Worm (Caenorhabditis elegans) whole organism, L4 larva: Measurements from ENCODE around the gene ttr-36.
A peak's percentile ranks its signal among the peaks of the same experiment; 100 is the strongest.

ENCODE experiments used
- R02D3.7 ChIP-seq: fragments of 150-350 bp; sonication (generic microtip); optimal IDR thresholded peaks from 3 replicates; lab custom pipeline; 2014; ENCODE audit warnings: missing biosample characterization, missing genetic modification characterization
- arid-1 ChIP-seq: fragments of 200-800 bp; sonication (Bioruptor generic); conservative IDR thresholded peaks from 2 replicates; pipeline ENCODE4 v1.3.6; 2022; ENCODE audit warnings: missing genetic modification reagents, missing genetic modification characterization, missing compliant biosample characterization
- ceh-44 ChIP-seq: fragments of 200-800 bp; sonication (Bioruptor generic); IDR thresholded peaks from 2 replicates; pipeline ENCODE4 v1.3.6; 2022; ENCODE audit warnings: missing genetic modification reagents, missing genetic modification characterization, missing compliant biosample characterization
- ceh-62 ChIP-seq: sonication (generic microtip); optimal IDR thresholded peaks from 2 replicates; lab custom pipeline; 2017; ENCODE audit warnings: missing biosample characterization, missing genetic modification characterization
- ces-1 ChIP-seq: fragments of 150-350 bp; sonication (generic microtip); optimal IDR thresholded peaks from 4 replicates; lab custom pipeline; 2014; ENCODE audit warnings: missing biosample characterization, missing genetic modification reagents, missing genetic modification characterization
- daf-16 ChIP-seq, 3 experiments: sonication (generic microtip); optimal IDR thresholded peaks; 2 replicates each; lab custom pipeline; 2016 to 2017; ENCODE audit warnings: missing genetic modification characterization in 3 of 3, missing genetic modification reagents in 3 of 3, mild to moderate bottlenecking in 2 of 3, missing compliant biosample characterization in 2 of 3, missing biosample characterization in 1 of 3, moderate library complexity in 1 of 3
- dmd-6 ChIP-seq: fragments of 200-800 bp; sonication (Bioruptor generic); IDR thresholded peaks from 2 replicates; pipeline ENCODE4 v1.3.6; 2022; ENCODE audit warnings: missing genetic modification reagents, missing genetic modification characterization, missing compliant biosample characterization
- dmd-8 ChIP-seq: fragments of 200-800 bp; sonication (Bioruptor generic); IDR thresholded peaks from 2 replicates; pipeline ENCODE4 v1.3.6; 2022; ENCODE audit warnings: missing genetic modification characterization, missing compliant biosample characterization
- dpl-1 ChIP-seq: fragments of 150-350 bp; optimal IDR thresholded peaks from 2 replicates; lab custom pipeline; 2014; ENCODE audit warnings: missing biosample characterization, missing genetic modification reagents, missing genetic modification characterization
- dve-1 ChIP-seq: sonication (generic microtip); optimal IDR thresholded peaks from 2 replicates; lab custom pipeline; 2017; ENCODE audit warnings: antibody characterized with exemption, mild to moderate bottlenecking, missing genetic modification characterization, missing compliant biosample characterization; ENCODE audit not compliant: insufficient read depth
- egl-43 ChIP-seq: fragments of 200-800 bp; sonication (Bioruptor generic); IDR thresholded peaks from 2 replicates; pipeline ENCODE4 v1.3.6; 2022; ENCODE audit warnings: missing genetic modification reagents, missing genetic modification characterization, missing compliant biosample characterization
- fos-1 ChIP-seq: fragments of 150-350 bp; optimal IDR thresholded peaks from 2 replicates; lab custom pipeline; 2014; ENCODE audit warnings: missing biosample characterization, missing genetic modification characterization
- hlh-11 ChIP-seq: fragments of 200-800 bp; sonication (Bioruptor generic); optimal IDR thresholded peaks from 2 replicates; lab custom pipeline; 2018; ENCODE audit warnings: mild to moderate bottlenecking, missing genetic modification characterization, missing compliant biosample characterization
- hlh-30 ChIP-seq: sonication (generic microtip); optimal IDR thresholded peaks from 2 replicates; lab custom pipeline; 2017; ENCODE audit warnings: antibody characterized with exemption, mild to moderate bottlenecking, missing genetic modification characterization, missing compliant biosample characterization; ENCODE audit not compliant: insufficient read depth
- jun-1 ChIP-seq: fragments of 150-350 bp; optimal IDR thresholded peaks from 2 replicates; lab custom pipeline; 2014; ENCODE audit warnings: missing biosample characterization, missing genetic modification reagents, missing genetic modification characterization
- lin-13 ChIP-seq: fragments of 150-350 bp; optimal IDR thresholded peaks from 2 replicates; lab custom pipeline; 2014; ENCODE audit warnings: missing biosample characterization, missing genetic modification reagents, missing genetic modification characterization
- lsy-2 ChIP-seq, 2 experiments: fragments of 150-350 bp in 1 of 2; sonication (generic microtip) in 1 of 2; optimal IDR thresholded peaks; 2 replicates each; lab custom pipeline; 2014 to 2017; ENCODE audit warnings: missing biosample characterization in 2 of 2, missing genetic modification characterization in 2 of 2
- madf-5 ChIP-seq, 2 experiments: fragments of 200-800 bp; sonication (Bioruptor generic); IDR thresholded peaks; 2 replicates each; pipeline ENCODE4 v1.3.6; 2022; ENCODE audit warnings: missing compliant biosample characterization in 2 of 2, missing genetic modification characterization in 2 of 2
- madf-9 ChIP-seq: fragments of 200-800 bp; sonication (Bioruptor generic); conservative IDR thresholded peaks from 2 replicates; pipeline ENCODE4 v1.3.6; 2022; ENCODE audit warnings: missing genetic modification reagents, missing genetic modification characterization, missing compliant biosample characterization
- mdt-29 ChIP-seq: fragments of 200-800 bp; sonication (Bioruptor generic); IDR thresholded peaks from 2 replicates; pipeline ENCODE4 v1.3.6; 2022; ENCODE audit warnings: missing genetic modification reagents, missing genetic modification characterization, missing compliant biosample characterization
- mxl-2 ChIP-seq: fragments of 200-800 bp; sonication (Bioruptor generic); conservative IDR thresholded peaks from 2 replicates; pipeline ENCODE4 v1.3.6; 2022; ENCODE audit warnings: missing genetic modification reagents, missing genetic modification characterization, missing compliant biosample characterization
- mxl-3 ChIP-seq: fragments of 200-800 bp; sonication (Bioruptor generic); optimal IDR thresholded peaks from 2 replicates; lab custom pipeline; 2018; ENCODE audit warnings: mild to moderate bottlenecking, missing genetic modification characterization, missing compliant biosample characterization
- nhr-102 ChIP-seq: sonication (generic microtip); optimal IDR thresholded peaks from 2 replicates; lab custom pipeline; 2016; ENCODE audit warnings: mild to moderate bottlenecking, missing genetic modification characterization, moderate library complexity, missing compliant biosample characterization
- nhr-11 ChIP-seq: fragments of 150-350 bp; optimal IDR thresholded peaks from 2 replicates; lab custom pipeline; 2014; ENCODE audit warnings: missing biosample characterization, missing genetic modification characterization
- nhr-237 ChIP-seq: sonication (generic microtip); optimal IDR thresholded peaks from 2 replicates; lab custom pipeline; 2017; ENCODE audit warnings: missing biosample characterization, missing genetic modification characterization
- nhr-28 ChIP-seq: fragments of 150-350 bp; optimal IDR thresholded peaks from 2 replicates; lab custom pipeline; 2014; ENCODE audit warnings: missing biosample characterization, missing genetic modification characterization
- nhr-41 ChIP-seq: fragments of 200-800 bp; sonication (Bioruptor generic); IDR thresholded peaks from 2 replicates; pipeline ENCODE4 v1.3.6; 2022; ENCODE audit warnings: missing genetic modification reagents, missing genetic modification characterization, missing compliant biosample characterization
- nhr-48 ChIP-seq: sonication (generic microtip); optimal IDR thresholded peaks from 2 replicates; lab custom pipeline; 2016; ENCODE audit warnings: mild to moderate bottlenecking, missing genetic modification characterization, missing compliant biosample characterization
- php-3 ChIP-seq: fragments of 200-800 bp; sonication (Bioruptor generic); IDR thresholded peaks from 2 replicates; pipeline ENCODE4 v1.3.6; 2022; ENCODE audit warnings: missing genetic modification reagents, missing genetic modification characterization, missing compliant biosample characterization
- pqm-1 ChIP-seq: sonication (generic microtip); optimal IDR thresholded peaks from 2 replicates; lab custom pipeline; 2017; ENCODE audit warnings: missing biosample characterization, missing genetic modification characterization
- saeg-2 ChIP-seq: fragments of 200-800 bp; sonication (Bioruptor generic); IDR thresholded peaks from 2 replicates; pipeline ENCODE4 v1.3.6; 2022; ENCODE audit warnings: missing genetic modification reagents, missing genetic modification characterization, missing compliant biosample characterization
- snpc-1.2 ChIP-seq: fragments of 200-800 bp; sonication (Bioruptor generic); IDR thresholded peaks from 2 replicates; pipeline ENCODE4 v1.3.6; 2022; ENCODE audit warnings: missing genetic modification reagents, missing genetic modification characterization, missing compliant biosample characterization
- tra-1 ChIP-seq: fragments of 200-800 bp; sonication (Bioruptor generic); IDR thresholded peaks from 2 replicates; pipeline ENCODE4 v1.3.6; 2022; ENCODE audit warnings: missing genetic modification reagents, missing genetic modification characterization, missing compliant biosample characterization
- unc-62 ChIP-seq, 3 experiments: fragments of 150-350 bp in 1 of 3; sonication (generic microtip); optimal IDR thresholded peaks in 2 of 3; peaks in 1 of 3; 1 replicate in 1 of 3; 2 replicates in 2 of 3; lab custom pipeline; 2014 to 2017; ENCODE audit warnings: missing biosample characterization in 3 of 3, missing genetic modification characterization in 3 of 3, missing genetic modification reagents in 3 of 3, missing genotype in 1 of 3
- vab-7 ChIP-seq: fragments of 200-800 bp; sonication (Bioruptor generic); IDR thresholded peaks from 2 replicates; pipeline ENCODE4 v1.3.6; 2022; ENCODE audit warnings: missing genetic modification reagents, missing genetic modification characterization, missing compliant biosample characterization
- zag-1 ChIP-seq: fragments of 150-350 bp; optimal IDR thresholded peaks from 2 replicates; lab custom pipeline; 2014; ENCODE audit warnings: missing biosample characterization, missing genetic modification characterization
- zip-11 ChIP-seq: fragments of 200-800 bp; sonication (Bioruptor generic); IDR thresholded peaks from 2 replicates; pipeline ENCODE4 v1.3.6; 2022; ENCODE audit warnings: missing genetic modification characterization, missing compliant biosample characterization
- ztf-7 ChIP-seq: fragments of 150-350 bp; optimal IDR thresholded peaks from 2 replicates; lab custom pipeline; 2014; ENCODE audit warnings: missing biosample characterization, missing genetic modification characterization

Gene ttr-36

DNA sequence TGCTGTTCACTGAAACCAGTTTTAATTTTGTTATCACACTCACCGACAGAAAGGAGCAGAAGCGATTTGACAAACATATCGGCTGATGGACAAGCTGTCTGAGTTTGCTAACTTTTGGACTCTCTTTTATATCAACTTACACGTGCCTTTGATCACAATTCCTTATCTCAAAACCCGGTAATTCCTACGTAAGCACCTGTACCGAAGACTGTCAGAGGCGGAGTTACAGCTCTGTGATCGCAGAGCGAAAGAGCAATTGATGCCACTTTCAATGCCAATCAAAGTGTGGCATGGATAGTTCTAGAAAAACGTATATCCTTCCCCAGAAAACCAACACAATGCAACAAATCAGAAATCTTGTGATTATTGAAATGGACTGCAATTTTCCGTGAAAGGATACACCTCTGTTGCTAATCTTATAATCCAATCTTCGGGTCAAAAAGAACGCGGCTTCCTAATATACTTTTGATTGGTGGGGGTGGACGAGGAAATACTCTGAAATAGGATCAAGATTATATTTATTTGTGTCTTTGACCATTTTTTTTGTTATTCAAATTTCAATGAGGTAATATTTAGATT is 26.1 kb downstream of the ttr-36 start, which contains the start of gene ilys-5:
ilys-5 (minus strand) TSS at position 140 of the 579 bp plus-strand sequence.
- TF ChIP-seq dmd-8 (GFP tag; lab: Robert Waterston, UW) (no peak), snpc-1.2 (GFP tag; lab: Robert Waterston, UW) (0 out of 2 replicates have a peak, but pooled peaks have one; percentile 21), nhr-11 (tag; lab: Kevin White, UChicago) (no peak), nhr-102 (tag; lab: Kevin White, UChicago) (peak; percentile 38), zag-1 (no peak), nhr-48 (tag; lab: Kevin White, UChicago) (peak; percentile 80), dpl-1 (no peak), hlh-30 (peak; percentile 32), mdt-29 (GFP tag; lab: Robert Waterston, UW) (peak; percentile 90), hlh-11 (tag; lab: Kevin White, UChicago) (peak; percentile 85), dmd-6 (peak; percentile 93), vab-7 (GFP tag; lab: Robert Waterston, UW) (no peak), daf-16 (GFP tag; optimal IDR thresholded peaks at IDR 0.05; lab: Kevin White, UChicago) (no peak), daf-16 (tag; optimal IDR thresholded peaks at IDR 0.05; lab: Kevin White, UChicago) (peak; percentile 19), ces-1 (GFP tag; lab: Kevin White, UChicago) (no peak), ceh-44 (no peak), arid-1 (GFP tag; lab: Robert Waterston, UW) (no peak), nhr-237 (tag; lab: Kevin White, UChicago) (no peak), ztf-7 (tag; lab: Kevin White, UChicago) (no peak), fos-1 (tag; lab: Kevin White, UChicago) (no peak), php-3 (GFP tag; lab: Robert Waterston, UW) (0 out of 2 replicates have a peak, but pooled peaks have one; percentile 13), lin-13 (no peak), jun-1 (tag; lab: Kevin White, UChicago) (no peak), mxl-3 (GFP tag; lab: Kevin White, UChicago) (peak; percentile 40), unc-62 (GFP tag; optimal IDR thresholded peaks at IDR 0.05 in 1 of 2; lab: Kevin White, UChicago) (no peak), unc-62 (tag; optimal IDR thresholded peaks at IDR 0.05; lab: Kevin White, UChicago) (no peak), tra-1 (GFP tag; lab: Robert Waterston, UW) (no peak), saeg-2 (GFP tag; lab: Robert Waterston, UW) (no peak), dve-1 (peak; percentile 85), R02D3.7 (tag; lab: Kevin White, UChicago) (no peak), lsy-2 (tag; optimal IDR thresholded peaks at IDR 0.05; lab: Kevin White, UChicago) (no peak), egl-43 (GFP tag; lab: Robert Waterston, UW) (no peak), ceh-62 (tag; lab: Kevin White, UChicago) (no peak), madf-5 (GFP tag; IDR thresholded peaks at IDR 0.05; lab: Robert Waterston, UW) (no peak)
- TF ChIP-seq, all 104 proteins: peak for 11

- TF ChIP-seq madf-9 (GFP tag; lab: Robert Waterston, UW) = no peak
- TF ChIP-seq pqm-1 (tag; lab: Kevin White, UChicago) = peak; percentile 36
- no peak for TF ChIP-seq nhr-48 (tag; lab: Kevin White, UChicago)
- peak; percentile 19 for TF ChIP-seq nhr-28 (tag; lab: Kevin White, UChicago)
- no peak for TF ChIP-seq nhr-41
- peak; percentile 75 for TF ChIP-seq dmd-6
- peak; percentile 64 for TF ChIP-seq dve-1
- no peak for TF ChIP-seq nhr-11 (tag; lab: Kevin White, UChicago)
- TF ChIP-seq mxl-3 (GFP tag; lab: Kevin White, UChicago) = peak; percentile 33
- no peak for TF ChIP-seq zip-11 (GFP tag; lab: Robert Waterston, UW)
- TF ChIP-seq hlh-11 (tag; lab: Kevin White, UChicago) = peak; percentile 68
- no peak for TF ChIP-seq mxl-2 (GFP tag; lab: Robert Waterston, UW)
- TF ChIP-seq daf-16 (GFP tag; optimal IDR thresholded peaks at IDR 0.05; lab: Kevin White, UChicago) = no peak
- TF ChIP-seq daf-16 (tag; optimal IDR thresholded peaks at IDR 0.05; lab: Kevin White, UChicago) = peak; percentile 59
Measured at ce11 chrX:6538068-6538467, 27.3 kb downstream of the ttr-36 start.
